Worm (Caenorhabditis elegans) whole organism, L4/young adult: ENCODE results near the gene Y39A3CL.3.

Source experiments
- W03F9.2 ChIP-seq: fragments of 150-350 bp; optimal IDR thresholded peaks from 2 replicates; lab custom pipeline; 2014; ENCODE audit warnings: missing biosample characterization, missing genetic modification characterization
- dao-5 ChIP-seq: sonication (generic microtip); optimal IDR thresholded peaks from 2 replicates; lab custom pipeline; 2016; ENCODE audit warnings: missing genotype, missing genetic modification characterization, moderate library complexity, missing compliant biosample characterization

DNA sequence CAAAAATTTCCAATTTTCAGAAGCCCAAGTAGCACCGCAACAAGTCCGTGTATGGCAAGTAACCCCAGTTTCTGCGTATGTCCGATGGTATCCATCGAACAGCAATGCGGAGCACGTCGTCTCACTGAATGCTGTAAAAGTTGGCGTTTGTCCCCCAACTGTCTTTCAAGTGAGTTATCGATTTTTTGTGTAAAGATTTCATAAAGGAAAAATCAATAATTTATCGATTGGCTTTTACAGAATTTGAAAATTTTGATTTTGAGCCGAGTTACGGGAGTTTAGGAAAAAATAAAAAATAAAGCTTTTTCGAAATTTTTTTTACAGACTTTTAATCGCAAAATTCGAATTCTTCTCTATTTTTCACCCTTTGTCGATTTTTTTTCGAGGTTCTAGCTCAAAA, 16.5 kb downstream of the Y39A3CL.3 start:
- TF ChIP-seq W03F9.2 (no peak), dao-5 (tag; lab: Kevin White, UChicago) (no peak)
